Fruit fly (Drosophila melanogaster) whole organism, wandering third instar larva: ENCODE measurements around the gene Rab39.

Experiments used
- Abd-B ChIP-seq: fragments of >200 bp; optimal IDR thresholded peaks from 2 replicates; lab custom pipeline; 2017; ENCODE audit warnings: missing biosample characterization, missing genetic modification characterization
- CG32264 ChIP-seq: fragments of 200-800 bp; sonication (Bioruptor generic); optimal IDR thresholded peaks from 2 replicates; lab custom pipeline; 2016; ENCODE audit warnings: missing biosample characterization, missing genetic modification characterization
- CG9705 ChIP-seq: fragments of 200-800 bp; sonication (Bioruptor generic); optimal IDR thresholded peaks from 2 replicates; lab custom pipeline; 2018; ENCODE audit warnings: missing biosample characterization, mild to moderate bottlenecking, missing genetic modification characterization
- CrebA ChIP-seq: fragments of 200-800 bp; sonication (Bioruptor generic); optimal IDR thresholded peaks from 2 replicates; lab custom pipeline; 2016; ENCODE audit warnings: missing biosample characterization, mild to moderate bottlenecking, missing genetic modification characterization, borderline replicate concordance
- Dfd ChIP-seq: fragments of >200 bp; optimal IDR thresholded peaks from 2 replicates; lab custom pipeline; 2017; ENCODE audit warnings: missing biosample characterization, missing genetic modification characterization
- Dif ChIP-seq: fragments of 200-275, 200-300 bp; sonication (Bioruptor generic); optimal IDR thresholded peaks from 2 replicates; lab custom pipeline; 2018; ENCODE audit warnings: missing biosample characterization, missing genetic modification characterization; ENCODE audit not compliant: partially characterized antibody
- GATAd ChIP-seq: sonication (Bioruptor generic); optimal IDR thresholded peaks from 2 replicates; lab custom pipeline; 2016; ENCODE audit warnings: missing biosample characterization, missing genetic modification characterization
- HLH106 ChIP-seq: fragments of 200-800 bp; optimal IDR thresholded peaks from 3 replicates; lab custom pipeline; 2019; ENCODE audit warnings: missing biosample characterization, mild to moderate bottlenecking, missing genetic modification characterization, moderate library complexity
- Hnf4 ChIP-seq: fragments of 200-800 bp; sonication (Bioruptor generic); optimal IDR thresholded peaks from 2 replicates; lab custom pipeline; 2016; ENCODE audit warnings: missing biosample characterization, mild to moderate bottlenecking, missing genetic modification characterization
- Hr78 ChIP-seq: fragments of >200 bp; optimal IDR thresholded peaks from 2 replicates; lab custom pipeline; 2017; ENCODE audit warnings: missing biosample characterization, missing genetic modification characterization
- Hr83 ChIP-seq: fragments of 200-300 bp; sonication (Bioruptor generic); optimal IDR thresholded peaks from 2 replicates; lab custom pipeline; 2016; ENCODE audit warnings: missing biosample characterization, mild to moderate bottlenecking, missing genetic modification characterization, moderate library complexity; ENCODE audit not compliant: poor library complexity, severe bottlenecking
- Jra ChIP-seq: sonication (Bioruptor generic); optimal IDR thresholded peaks from 2 replicates; lab custom pipeline; 2016; ENCODE audit warnings: missing biosample characterization, missing genetic modification characterization
- Mio ChIP-seq: sonication (Bioruptor generic); optimal IDR thresholded peaks from 2 replicates; lab custom pipeline; 2016; ENCODE audit warnings: missing biosample characterization, missing genetic modification characterization
- Myc ChIP-seq: fragments of >200 bp; optimal IDR thresholded peaks from 2 replicates; lab custom pipeline; 2017
- N ChIP-seq: fragments of >200 bp; optimal IDR thresholded peaks from 2 replicates; lab custom pipeline; 2018; ENCODE audit warnings: missing biosample characterization, missing external identifiers, missing genetic modification characterization
- OdsH ChIP-seq: fragments of 200-800 bp; sonication (Bioruptor generic); optimal IDR thresholded peaks from 2 replicates; lab custom pipeline; 2016; ENCODE audit warnings: missing biosample characterization, mild to moderate bottlenecking, missing genetic modification characterization
- Rel ChIP-seq, 2 experiments: fragments of 200-800 bp; sonication (Bioruptor generic) in 1 of 2; optimal IDR thresholded peaks; 2 replicates in 1 of 2; 3 replicates in 1 of 2; lab custom pipeline; 2016 to 2019; ENCODE audit warnings: mild to moderate bottlenecking in 2 of 2, missing biosample characterization in 2 of 2, missing genetic modification characterization in 2 of 2, moderate library complexity in 1 of 2
- Sp1 ChIP-seq: fragments of 200-800 bp; sonication (Bioruptor generic); optimal IDR thresholded peaks from 3 replicates; lab custom pipeline; 2019; ENCODE audit warnings: missing biosample characterization, mild to moderate bottlenecking, missing genetic modification characterization, moderate library complexity
- Vsx2 ChIP-seq: fragments of 200-300, 225-300 bp; sonication (Bioruptor generic); optimal IDR thresholded peaks from 2 replicates; lab custom pipeline; 2018; ENCODE audit warnings: missing biosample characterization, missing genetic modification characterization; ENCODE audit not compliant: partially characterized antibody
- br ChIP-seq: fragments of 200-800 bp; sonication (Bioruptor generic); optimal IDR thresholded peaks from 2 replicates; lab custom pipeline; 2016; ENCODE audit warnings: missing biosample characterization, missing genetic modification characterization
- brk ChIP-seq: fragments of 200-800 bp; sonication (Bioruptor generic); optimal IDR thresholded peaks from 2 replicates; lab custom pipeline; 2016; ENCODE audit warnings: missing biosample characterization, mild to moderate bottlenecking, missing genetic modification characterization
- dl ChIP-seq, 2 experiments: fragments of 175-275, 200-275 bp in 1 of 2; fragments of 200-275 bp in 1 of 2; sonication (Bioruptor generic); optimal IDR thresholded peaks; lab custom pipeline; 2018; ENCODE audit warnings: mild to moderate bottlenecking in 2 of 2, missing biosample characterization in 2 of 2, missing genetic modification characterization in 2 of 2, moderate library complexity in 2 of 2; ENCODE audit not compliant: partially characterized antibody in 2 of 2, insufficient read depth in 1 of 2
- dmrt93B ChIP-seq: fragments of 200-800 bp; sonication (Bioruptor generic); optimal IDR thresholded peaks from 2 replicates; lab custom pipeline; 2018; ENCODE audit warnings: missing biosample characterization, mild to moderate bottlenecking, missing genetic modification characterization
- dsf ChIP-seq: sonication (Bioruptor generic); optimal IDR thresholded peaks from 2 replicates; lab custom pipeline; 2016; ENCODE audit warnings: missing biosample characterization, missing genetic modification characterization, borderline replicate concordance
- ey ChIP-seq: fragments of 200-800 bp; sonication (Bioruptor generic); optimal IDR thresholded peaks from 2 replicates; lab custom pipeline; 2016; ENCODE audit warnings: missing biosample characterization, missing genetic modification characterization
- foxo ChIP-seq, 2 experiments: fragments of 200-800 bp; sonication (Bioruptor generic); optimal IDR thresholded peaks; 2 replicates in 1 of 2; 3 replicates in 1 of 2; lab custom pipeline; 2016 to 2017; ENCODE audit warnings: missing biosample characterization in 2 of 2, missing genetic modification characterization in 2 of 2
- fru ChIP-seq: fragments of 200-800 bp; sonication (Bioruptor generic); optimal IDR thresholded peaks from 3 replicates; lab custom pipeline; 2016; ENCODE audit warnings: missing biosample characterization, mild to moderate bottlenecking, missing genetic modification characterization
- h ChIP-seq: fragments of 200-800 bp; sonication (Bioruptor generic); optimal IDR thresholded peaks from 3 replicates; lab custom pipeline; 2016; ENCODE audit warnings: missing biosample characterization, mild to moderate bottlenecking, missing genetic modification characterization
- jim ChIP-seq: fragments of 175-275, 200-325 bp; sonication (Bioruptor generic); optimal IDR thresholded peaks from 2 replicates; lab custom pipeline; 2016; ENCODE audit warnings: missing biosample characterization, mild to moderate bottlenecking, missing genetic modification characterization
- lola ChIP-seq: fragments of >200 bp; optimal IDR thresholded peaks from 2 replicates; lab custom pipeline; 2017; ENCODE audit warnings: missing biosample characterization, missing genetic modification characterization
- pan ChIP-seq: fragments of >200 bp; optimal IDR thresholded peaks from 2 replicates; lab custom pipeline; 2017
- psq ChIP-seq: fragments of 200-800 bp; sonication (Bioruptor generic); optimal IDR thresholded peaks from 3 replicates; lab custom pipeline; 2017; ENCODE audit warnings: missing biosample characterization, mild to moderate bottlenecking, missing genetic modification characterization, moderate library complexity
- rgr ChIP-seq: fragments of 200-800 bp; sonication (Bioruptor generic); optimal IDR thresholded peaks from 3 replicates; lab custom pipeline; 2016; ENCODE audit warnings: missing biosample characterization, mild to moderate bottlenecking, missing genetic modification characterization
- sage ChIP-seq: fragments of 200-800 bp; sonication (Bioruptor generic); optimal IDR thresholded peaks from 2 replicates; lab custom pipeline; 2016; ENCODE audit warnings: missing biosample characterization, mild to moderate bottlenecking, missing genetic modification characterization
- sv ChIP-seq: fragments of 200-800 bp; sonication (Bioruptor generic); optimal IDR thresholded peaks from 3 replicates; lab custom pipeline; 2016; ENCODE audit warnings: missing biosample characterization, missing genetic modification characterization
- tai ChIP-seq: sonication (Bioruptor generic); optimal IDR thresholded peaks from 2 replicates; lab custom pipeline; 2016; ENCODE audit warnings: missing biosample characterization, missing genetic modification characterization
- usp ChIP-seq: fragments of >200 bp; optimal IDR thresholded peaks from 2 replicates; lab custom pipeline; 2017; ENCODE audit warnings: missing biosample characterization, missing genetic modification characterization
- woc ChIP-seq: sonication (Bioruptor generic); optimal IDR thresholded peaks from 2 replicates; lab custom pipeline; 2016; ENCODE audit warnings: missing biosample characterization, mild to moderate bottlenecking, missing genetic modification characterization

The Rab39 gene

DNA sequence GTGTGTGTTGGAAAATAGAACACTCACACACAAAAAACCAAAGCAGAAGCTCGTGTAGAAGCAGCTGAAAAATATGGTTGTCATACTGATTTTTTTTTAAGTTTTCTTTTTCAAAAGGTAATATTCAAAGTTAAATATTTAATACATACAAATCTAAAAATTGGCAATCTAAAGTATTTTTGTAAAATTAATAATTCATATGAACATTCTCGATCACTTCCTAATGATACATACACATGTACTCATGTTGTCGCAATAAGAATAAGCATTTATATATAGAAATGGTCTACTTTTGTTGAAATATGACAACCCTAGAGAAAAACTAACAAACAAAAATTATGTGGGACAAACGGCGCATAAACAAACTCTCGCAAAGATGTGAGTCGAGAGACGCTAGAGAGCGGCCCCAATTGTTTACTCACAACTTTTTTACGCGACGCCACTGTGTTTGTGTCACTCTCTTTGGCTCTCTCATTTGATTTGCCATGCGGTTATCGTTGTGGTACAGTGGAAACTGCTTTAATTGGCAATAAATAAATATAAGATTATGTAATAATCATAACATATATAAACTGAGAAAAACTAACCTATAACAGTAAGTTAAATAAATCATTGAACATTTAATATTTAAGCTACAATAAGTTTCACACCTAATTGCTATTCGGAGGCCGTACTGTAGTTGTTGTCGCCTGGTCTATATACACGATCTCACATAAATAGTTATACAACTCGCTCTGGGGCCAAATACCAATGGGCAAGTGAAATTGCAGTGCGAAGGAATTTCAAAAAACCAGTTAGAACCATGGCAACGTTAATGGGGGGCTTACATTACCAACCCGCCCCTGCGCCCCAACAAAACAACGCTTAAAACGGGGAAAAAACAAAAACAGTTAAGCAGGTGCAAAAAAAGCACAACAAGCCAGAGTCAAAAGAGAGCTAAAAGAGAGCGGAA is 28.0 kb upstream of the Rab39 start:
- TF ChIP-seq Dif (peak; percentile 79), dsf (peak; percentile 91), Sp1 (GFP tag; lab: Kevin White, UChicago) (peak; percentile 99), Hr83 (GFP tag; lab: Kevin White, UChicago) (peak; percentile 7), Mio (GFP tag; lab: Kevin White, UChicago) (peak; percentile 39), h (peak; percentile 97), pan (lab: Kevin White, UChicago) (no peak), Dfd (GFP tag; lab: Kevin White, UChicago) (peak; percentile 74), psq (peak; percentile 98), ey (GFP tag; lab: Kevin White, UChicago) (peak; percentile 94), sage (GFP tag; lab: Kevin White, UChicago) (peak; percentile 93), Jra (peak; percentile 92), br (GFP tag; lab: Kevin White, UChicago) (peak; percentile 95), Abd-B (GFP tag; lab: Kevin White, UChicago) (no peak), dmrt93B (GFP tag; lab: Kevin White, UChicago) (peak; percentile 97), jim (GFP tag; lab: Kevin White, UChicago) (peak; percentile 53), Vsx2 (GFP tag; lab: Kevin White, UChicago) (no peak), N (GFP tag; lab: Kevin White, UChicago) (no peak), fru (GFP tag; lab: Kevin White, UChicago) (peak; percentile 97), GATAd (peak; percentile 86), lola (GFP tag; lab: Kevin White, UChicago) (no peak), foxo (GFP tag; optimal IDR thresholded peaks at IDR 0.05; lab: Kevin White, UChicago) (peak in 1 of 2 experiments; percentile 99), rgr (GFP tag; lab: Kevin White, UChicago) (peak; percentile 99), sv (GFP tag; lab: Kevin White, UChicago) (peak; percentile 90), CG32264 (peak; percentile 83), woc (GFP tag; lab: Kevin White, UChicago) (peak; percentile 88), OdsH (GFP tag; lab: Kevin White, UChicago) (peak; percentile 98), Rel (GFP tag; optimal IDR thresholded peaks at IDR 0.05; lab: Kevin White, UChicago) (peak; percentile 86), Rel (tag; optimal IDR thresholded peaks at IDR 0.05; lab: Kevin White, UChicago) (peak; percentile 96), CrebA (GFP tag; lab: Kevin White, UChicago) (peak; percentile 86), Myc (lab: Kevin White, UChicago) (no peak), brk (GFP tag; lab: Kevin White, UChicago) (peak; percentile 94), dl (GFP tag; optimal IDR thresholded peaks at IDR 0.05; lab: Kevin White, UChicago; ENCODE audit: insufficient read depth in 1 of 2, partially characterized antibody in 2 of 2) (peak; percentile 65 to 71), HLH106 (tag; lab: Kevin White, UChicago) (peak; percentile 99), usp (GFP tag; lab: Kevin White, UChicago) (no peak), CG9705 (GFP tag; lab: Kevin White, UChicago) (peak; percentile 99), Hr78 (GFP tag; lab: Kevin White, UChicago) (no peak), tai (GFP tag; lab: Kevin White, UChicago) (peak; percentile 83), Hnf4 (GFP tag; lab: Kevin White, UChicago) (peak; percentile 94)
